Fruit fly (Drosophila melanogaster): Measurements from ENCODE around the gene Bmcp.

dm6 chr3L:11707978-11708632 lies 12.6 kb upstream of the Bmcp start, which contains the start of gene CG11658:
- peak; percentile 97 for TF ChIP-seq Dll (optimal IDR thresholded peaks at IDR 0.05)
- TF ChIP-seq usp (GFP tag; optimal IDR thresholded peaks at IDR 0.05), result no peak
- no peak for TF ChIP-seq pan (optimal IDR thresholded peaks at IDR 0.05)
- no peak for TF ChIP-seq CG8478 (optimal IDR thresholded peaks at IDR 0.05)

All from whole organism.